Fruit fly (Drosophila melanogaster): ENCODE results near the gene bnb.

The bnb gene

DNA sequence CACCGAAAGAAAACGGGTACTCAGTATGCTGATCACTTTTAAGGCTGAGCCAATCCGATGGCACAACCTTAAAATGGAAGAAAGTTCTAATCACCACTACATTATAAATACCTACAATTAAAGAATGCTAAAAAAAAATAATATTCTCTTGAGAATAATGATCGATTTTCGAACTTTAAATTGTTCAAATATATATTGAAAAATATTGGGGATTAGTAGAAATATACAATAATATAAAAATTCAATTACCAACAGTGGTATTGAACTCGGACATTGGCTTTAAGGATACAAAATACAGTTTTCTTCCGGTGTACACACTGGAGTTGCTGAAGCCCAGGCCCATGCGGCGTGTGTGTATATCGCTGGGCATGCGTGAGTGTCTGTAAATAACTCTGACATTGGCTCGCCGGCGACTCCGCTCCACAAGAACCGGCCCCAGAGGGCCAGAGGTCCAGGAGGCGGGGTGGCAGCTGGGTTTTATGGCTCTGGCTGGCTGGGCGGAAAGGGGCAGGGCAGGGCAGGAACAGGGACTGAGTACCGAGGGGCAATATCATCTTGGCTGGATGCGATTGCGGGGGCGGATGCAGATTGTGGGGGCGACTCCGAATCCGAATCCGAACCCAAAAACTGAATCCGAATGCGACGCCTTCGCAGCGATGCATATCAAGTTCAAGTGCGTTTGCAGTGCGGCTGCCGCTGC, 21.5 kb downstream of the bnb start (continued):
- TF ChIP-seq hkb (optimal IDR thresholded peaks at IDR 0.05) (no peak), hkb (GFP tag; IDR thresholded peaks at IDR 0.05) (peak; percentile 18; the same call in 1 of the 2 replicates), CG4424 (GFP tag; optimal IDR thresholded peaks at IDR 0.05) (peak; percentile 66), CG15269 (tag; optimal IDR thresholded peaks at IDR 0.05) (peak; percentile 61), CG3726 (GFP tag; IDR thresholded peaks at IDR 0.05) (peak; percentile 48; the same call in 1 of the 3 replicates), CG7556 (GFP tag; optimal IDR thresholded peaks at IDR 0.05) (peak; percentile 84), sob (GFP tag; IDR thresholded peaks at IDR 0.05) (no peak), Chrac-16 (GFP tag; optimal IDR thresholded peaks at IDR 0.05) (peak; percentile 62), unpg (GFP tag; optimal IDR thresholded peaks at IDR 0.05) (peak; percentile 63), Atf6 (GFP tag; IDR thresholded peaks at IDR 0.05) (no peak), CG1233 (GFP tag; optimal IDR thresholded peaks at IDR 0.05) (peak; percentile 12), Stat92E (GFP tag; optimal IDR thresholded peaks at IDR 0.05) (peak in 1 of 3 experiments; percentile 55), nmo (GFP tag; optimal IDR thresholded peaks at IDR 0.05) (peak; percentile 89), CG33557 (GFP tag; optimal IDR thresholded peaks at IDR 0.05) (peak; percentile 84), CG2712 (tag; optimal IDR thresholded peaks at IDR 0.05) (peak; percentile 83), crol (GFP tag; IDR thresholded peaks at IDR 0.05) (peak; percentile 86), CG10267 (tag; optimal IDR thresholded peaks at IDR 0.05) (peak; percentile 67), HLHmδ (GFP tag; optimal IDR thresholded peaks at IDR 0.05) (no peak), CG3407 (GFP tag; optimal IDR thresholded peaks at IDR 0.05) (peak; percentile 61), sr (GFP tag; IDR thresholded peaks at IDR 0.05) (0 out of 3 replicates have a peak, but pooled peaks have one; percentile 46), CG8290 (GFP tag; optimal IDR thresholded peaks at IDR 0.05) (peak; percentile 51), CG8290 (tag; optimal IDR thresholded peaks at IDR 0.05) (no peak), peb (GFP tag; IDR thresholded peaks at IDR 0.05) (peak; percentile 5; the same call in 1 of the 2 replicates), CG14710 (tag; optimal IDR thresholded peaks at IDR 0.05) (peak; percentile 82), CG1602 (GFP tag; optimal IDR thresholded peaks at IDR 0.05) (peak; percentile 62), CG12155 (GFP tag; optimal IDR thresholded peaks at IDR 0.05) (peak; percentile 3), ci (GFP tag; IDR thresholded peaks at IDR 0.05) (0 out of 3 replicates have a peak, but pooled peaks have one; percentile 48), Bdp1 (GFP tag; optimal IDR thresholded peaks at IDR 0.05) (peak; percentile 15), dysf (GFP tag; IDR thresholded peaks at IDR 0.05) (peak; percentile 41; the same call in 1 of the 3 replicates), CG10565 (GFP tag; optimal IDR thresholded peaks at IDR 0.05) (no peak), CrebB (tag; optimal IDR thresholded peaks at IDR 0.05) (no peak), Adf1 (GFP tag; IDR thresholded peaks at IDR 0.05) (no peak), CG15601 (tag; optimal IDR thresholded peaks at IDR 0.05) (peak; percentile 87), Spps (tag; optimal IDR thresholded peaks at IDR 0.05) (peak; percentile 52)

DNA sequence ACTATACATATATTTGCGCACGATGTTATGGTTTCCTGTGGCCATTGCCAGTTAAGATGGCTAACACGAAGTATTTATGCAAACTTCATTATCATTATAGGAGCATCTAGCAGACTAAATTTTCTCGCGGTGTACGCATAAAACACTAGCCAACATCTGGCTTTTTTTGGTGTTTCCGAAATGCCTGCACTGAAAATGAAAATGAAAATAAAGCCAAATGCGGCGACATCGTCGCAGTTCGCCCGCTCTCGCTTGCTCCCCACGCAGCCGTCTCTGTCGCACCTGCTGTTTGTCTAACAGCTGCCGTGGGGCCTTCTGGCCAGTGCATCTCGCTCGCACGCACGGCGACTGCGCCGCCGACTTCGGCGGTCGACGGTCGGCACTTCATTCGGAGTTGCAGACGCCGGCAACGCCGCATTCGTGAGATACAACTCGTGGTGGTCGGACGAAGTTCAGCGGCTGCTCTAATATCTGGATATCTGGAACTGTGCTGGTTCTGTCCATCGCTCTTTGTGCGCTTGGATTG, 22.6 kb downstream of the bnb start, which contains the start of gene CG6891:
Gene CG6891, plus strand, starts transcription at position 411 of the 526 bp plus-strand sequence.
- peak; percentile 12 for TF ChIP-seq mam (GFP tag; optimal IDR thresholded peaks at IDR 0.05)
- peak; percentile 91 for TF ChIP-seq Adf1 (GFP tag; IDR thresholded peaks at IDR 0.05)
- TF ChIP-seq gfzf (GFP tag; optimal IDR thresholded peaks at IDR 0.05) = no peak
- TF ChIP-seq so (GFP tag; IDR thresholded peaks at IDR 0.05) = peak; percentile 43; the same call in 1 of the 3 replicates
- TF ChIP-seq CG9817 (tag; optimal IDR thresholded peaks at IDR 0.05) = peak; percentile 19
- peak; percentile 15 for TF ChIP-seq dmrt99B (tag; optimal IDR thresholded peaks at IDR 0.05)
- TF ChIP-seq CG1832 (GFP tag; optimal IDR thresholded peaks at IDR 0.05) = peak; percentile 92
- TF ChIP-seq bbx (GFP tag; IDR thresholded peaks at IDR 0.05; ENCODE audit: partially characterized antibody) = peak; percentile 52
- 0 out of 3 replicates have a peak, but pooled peaks have one; percentile 9 for TF ChIP-seq dysf (GFP tag; IDR thresholded peaks at IDR 0.05)
- TF ChIP-seq CG16863 (GFP tag; optimal IDR thresholded peaks at IDR 0.05) = peak; percentile 13
- TF ChIP-seq Atf6 (GFP tag; IDR thresholded peaks at IDR 0.05) = no peak
- peak; percentile 63 for TF ChIP-seq CG8478 (optimal IDR thresholded peaks at IDR 0.05)
- TF ChIP-seq CG17802 (tag; optimal IDR thresholded peaks at IDR 0.05) = no peak
- TF ChIP-seq CG8089 (GFP tag; optimal IDR thresholded peaks at IDR 0.05) = peak; percentile 20
- no peak for TF ChIP-seq CG10565 (GFP tag; optimal IDR thresholded peaks at IDR 0.05)
- peak; percentile 5 for TF ChIP-seq CG10543 (GFP tag; optimal IDR thresholded peaks at IDR 0.05)
- TF ChIP-seq corto (GFP tag; optimal IDR thresholded peaks at IDR 0.05) = no peak
- TF ChIP-seq prd (optimal IDR thresholded peaks at IDR 0.05) = no peak
- peak; percentile 35; the same call in 2 of the 3 replicates for TF ChIP-seq prd (GFP tag; IDR thresholded peaks at IDR 0.05)
- TF ChIP-seq C15 (GFP tag; IDR thresholded peaks at IDR 0.05) = no peak
